Worm (Caenorhabditis elegans): ENCODE measurements around the gene Y54F10BM.6.
"Not testable (repeated sequence)": the region's sequence is repeated elsewhere in the genome, so short reads cannot be mapped to it uniquely, and the experiment has no call there.

The Y54F10BM.6 gene

DNA sequence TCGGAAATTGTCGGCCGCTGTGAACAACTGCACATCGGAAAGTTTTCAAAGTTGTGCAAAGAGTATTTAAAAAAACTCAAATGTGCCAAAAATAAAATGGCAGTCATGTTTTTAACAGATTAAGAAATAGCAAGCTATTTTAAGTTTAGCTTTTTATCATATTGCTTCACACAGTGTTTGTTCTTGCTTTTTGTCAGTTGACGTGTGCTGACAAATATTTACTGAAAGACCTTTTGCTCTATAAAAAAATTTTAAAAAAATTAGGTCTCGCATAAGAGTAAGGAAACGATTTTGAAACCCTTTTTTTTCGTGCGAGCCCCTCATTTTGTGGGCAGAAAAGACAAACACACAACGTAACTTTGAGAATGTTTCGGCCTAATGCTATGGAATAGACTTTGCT, 7.5 kb upstream of the Y54F10BM.6 start, which contains the start of gene fbxa-71:
TSS of gene fbxa-71 (plus strand) at position 301 of the 400 bp plus-strand sequence.
- TF ChIP-seq zip-8 (tag; optimal IDR thresholded peaks at IDR 0.05) (no peak), mab-5 (tag; optimal IDR thresholded peaks at IDR 0.05) (no peak), mep-1 (tag; optimal IDR thresholded peaks at IDR 0.05) (no peak), lin-32 (GFP tag; optimal IDR thresholded peaks at IDR 0.05) (no peak), blmp-1 (tag; optimal IDR thresholded peaks at IDR 0.05) (no peak), nhr-2 (tag; optimal IDR thresholded peaks at IDR 0.05) (no peak), drap-1 (GFP tag; optimal IDR thresholded peaks at IDR 0.05) (no peak), cnd-1 (tag; optimal IDR thresholded peaks at IDR 0.05) (no peak), lsy-2 (tag; optimal IDR thresholded peaks at IDR 0.05) (no peak), pha-4 (tag; optimal IDR thresholded peaks at IDR 0.05) (no peak), mls-2 (tag; optimal IDR thresholded peaks at IDR 0.05) (no peak), elt-1 (tag; optimal IDR thresholded peaks at IDR 0.05; ENCODE audit: borderline replicate concordance, insufficient read depth) (no peak), flh-1 (GFP tag; optimal IDR thresholded peaks at IDR 0.05) (no peak), unc-120 (tag; optimal IDR thresholded peaks at IDR 0.05; ENCODE audit: poor library complexity, severe bottlenecking) (no peak), sptf-1 (tag; optimal IDR thresholded peaks at IDR 0.05) (no peak), unc-39 (tag; optimal IDR thresholded peaks at IDR 0.05) (no peak)

DNA sequence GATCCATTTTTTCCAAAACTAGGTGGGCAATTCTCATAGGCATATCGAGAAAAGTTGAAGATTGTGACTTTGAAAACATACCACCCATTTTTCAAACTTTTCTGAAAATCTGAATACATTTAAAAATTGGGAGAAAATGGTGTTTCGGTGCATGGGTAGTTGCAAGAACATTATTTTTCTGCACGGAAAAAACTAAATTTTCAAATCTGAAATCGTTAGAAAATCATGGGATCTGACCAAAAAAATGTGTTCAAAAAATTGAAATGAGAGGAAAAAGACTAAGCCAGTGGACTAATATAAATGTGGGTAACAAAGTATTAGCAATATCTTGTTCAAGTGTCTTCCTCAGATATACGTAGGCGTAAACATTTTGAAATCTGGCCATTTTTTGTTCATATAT, 4.2 kb upstream of the Y54F10BM.6 start, which contains the start of gene fbxa-43:
TSS of gene fbxa-43 (minus strand) at position 101 of the 400 bp plus-strand sequence.
- TF ChIP-seq nhr-237 (tag; optimal IDR thresholded peaks at IDR 0.05) (no peak), drap-1 (GFP tag; optimal IDR thresholded peaks at IDR 0.05) (no peak), nhr-2 (tag; optimal IDR thresholded peaks at IDR 0.05) (no peak), bed-3 (GFP tag; optimal IDR thresholded peaks at IDR 0.05) (no peak), mls-2 (tag; optimal IDR thresholded peaks at IDR 0.05) (no peak), unc-62 (GFP tag; optimal IDR thresholded peaks at IDR 0.05) (no peak)

DNA sequence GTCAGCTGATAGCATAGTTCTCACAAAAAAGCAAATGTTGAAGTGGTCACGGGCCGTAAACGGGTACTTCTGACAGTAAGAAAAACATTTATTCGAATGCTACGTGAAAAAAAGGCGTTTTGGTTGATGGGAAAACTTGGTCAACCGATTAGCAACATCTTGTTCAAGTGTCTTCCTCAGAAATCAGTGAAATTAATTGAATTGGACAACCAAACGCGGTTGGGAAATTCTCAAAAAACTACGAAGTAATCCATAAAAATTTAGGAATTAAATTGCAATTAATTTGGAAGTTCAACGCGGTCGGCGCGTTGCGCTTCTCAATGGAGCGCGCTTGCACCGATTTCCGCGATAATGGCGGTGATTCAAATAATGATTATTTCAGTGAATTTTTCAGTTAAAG, 3.7 kb upstream of the Y54F10BM.6 start:
- TF ChIP-seq hlh-1 (tag; optimal IDR thresholded peaks at IDR 0.05) (no peak), unc-120 (tag; optimal IDR thresholded peaks at IDR 0.05; ENCODE audit: poor library complexity, severe bottlenecking) (no peak)

DNA sequence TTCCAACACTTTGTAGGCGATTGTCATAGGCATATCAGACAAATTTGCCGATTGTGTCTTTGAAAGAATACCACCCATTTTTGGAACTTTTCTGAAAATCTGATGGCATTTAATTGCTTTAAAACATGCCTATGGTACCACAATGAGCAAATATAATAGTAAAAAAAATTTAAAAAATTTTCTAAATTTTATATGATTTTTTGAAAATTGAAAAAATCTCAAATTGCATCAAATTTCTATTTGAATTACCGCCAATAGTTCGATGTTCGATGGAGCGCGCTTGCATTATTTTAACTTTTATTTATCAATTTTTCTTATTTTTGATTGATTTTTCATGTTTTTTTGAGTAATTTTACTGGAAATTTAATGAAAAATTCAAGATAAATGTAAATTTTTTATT, 1.7 kb upstream of the Y54F10BM.6 start, which contains the start of gene fbxa-42:
TSS of gene fbxa-42 (minus strand) at position 101 of the 400 bp plus-strand sequence.
- not testable (repeated sequence) for TF ChIP-seq hlh-1 (tag; optimal IDR thresholded peaks at IDR 0.05); nhr-237 (tag; optimal IDR thresholded peaks at IDR 0.05); tbx-8 (GFP tag; optimal IDR thresholded peaks at IDR 0.05)

DNA sequence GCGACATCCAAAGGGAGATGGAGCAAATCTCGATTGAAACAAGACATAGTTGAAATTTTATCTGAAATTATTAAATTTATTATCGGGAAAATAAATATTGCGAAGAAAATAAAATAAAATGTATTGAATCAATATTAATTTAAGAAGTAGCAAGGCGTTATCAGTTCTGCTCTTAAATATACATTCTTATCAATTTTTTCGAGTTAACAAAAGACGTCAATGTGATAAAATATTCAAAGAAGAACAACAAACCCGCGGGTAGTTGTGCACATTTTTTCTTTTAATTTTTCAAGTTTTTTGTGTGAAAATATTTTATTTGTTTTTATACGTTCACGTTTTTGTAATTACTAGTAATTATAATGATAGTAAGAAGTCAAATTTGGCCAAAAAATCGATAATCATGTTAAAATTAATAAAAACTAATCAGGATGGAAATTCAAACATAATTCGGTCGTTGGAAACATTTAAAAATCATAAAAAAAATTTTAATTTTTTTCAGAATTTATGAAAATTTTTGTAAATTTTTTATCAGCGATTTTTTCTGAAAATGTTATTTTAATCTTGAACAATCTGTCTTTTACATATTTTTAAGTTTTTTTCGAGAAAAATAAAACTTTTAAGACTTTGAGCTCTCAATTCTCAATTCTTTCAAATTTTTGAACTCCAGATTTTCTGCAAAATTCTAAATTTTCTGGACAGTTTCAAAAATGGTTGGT, 3.1 kb downstream of the Y54F10BM.6 start, which contains the start of gene fbxa-9:
TSS of gene fbxa-9 (plus strand) at position 666 of the 716 bp plus-strand sequence.
- TF ChIP-seq unc-62 (GFP tag; optimal IDR thresholded peaks at IDR 0.05): no peak
- no peak for TF ChIP-seq unc-120 (tag; optimal IDR thresholded peaks at IDR 0.05; ENCODE audit: poor library complexity, severe bottlenecking)

DNA sequence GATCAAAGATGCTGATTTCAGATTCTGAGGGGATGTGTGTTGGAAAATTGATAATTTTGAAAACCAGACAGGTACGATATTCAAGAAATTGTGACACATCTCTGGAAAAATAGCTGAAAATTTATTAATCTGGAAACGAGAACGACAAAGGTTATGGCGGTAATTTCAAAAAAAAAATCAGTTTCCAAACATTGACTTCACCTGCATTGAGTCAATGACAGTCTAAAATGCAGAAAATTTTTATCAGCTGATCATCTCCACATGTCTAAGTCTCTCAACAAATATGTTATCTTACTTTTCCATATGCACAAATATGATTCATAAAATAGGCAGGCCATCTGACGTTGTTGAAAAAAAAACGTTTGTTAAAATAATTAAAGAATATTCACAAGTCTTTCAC, 9.0 kb downstream of the Y54F10BM.6 start, which contains the start of gene fbxa-48:
TSS of gene fbxa-48 (minus strand) at position 101 of the 400 bp plus-strand sequence.
- TF ChIP-seq lsy-2 (tag; optimal IDR thresholded peaks at IDR 0.05) (no peak), sem-2 (GFP tag; optimal IDR thresholded peaks at IDR 0.05) (no peak), unc-62 (GFP tag; optimal IDR thresholded peaks at IDR 0.05) (no peak), nhr-2 (tag; optimal IDR thresholded peaks at IDR 0.05) (no peak), lin-32 (GFP tag; optimal IDR thresholded peaks at IDR 0.05) (no peak), unc-39 (tag; optimal IDR thresholded peaks at IDR 0.05) (no peak), drap-1 (GFP tag; optimal IDR thresholded peaks at IDR 0.05) (no peak), blmp-1 (tag; optimal IDR thresholded peaks at IDR 0.05) (no peak), ztf-11 (tag; optimal IDR thresholded peaks at IDR 0.05) (no peak), ceh-83 (GFP tag; optimal IDR thresholded peaks at IDR 0.05) (no peak), elt-3 (tag; optimal IDR thresholded peaks at IDR 0.05) (no peak), flh-1 (GFP tag; optimal IDR thresholded peaks at IDR 0.05) (no peak), nhr-12 (tag; optimal IDR thresholded peaks at IDR 0.05) (no peak), bed-3 (GFP tag; optimal IDR thresholded peaks at IDR 0.05) (no peak), sptf-1 (tag; optimal IDR thresholded peaks at IDR 0.05) (no peak)

Data from whole organism, mixed stage, embryonic.